Worm (Caenorhabditis elegans): ENCODE results near the gene C49G7.10.

Gene C49G7.10

DNA sequence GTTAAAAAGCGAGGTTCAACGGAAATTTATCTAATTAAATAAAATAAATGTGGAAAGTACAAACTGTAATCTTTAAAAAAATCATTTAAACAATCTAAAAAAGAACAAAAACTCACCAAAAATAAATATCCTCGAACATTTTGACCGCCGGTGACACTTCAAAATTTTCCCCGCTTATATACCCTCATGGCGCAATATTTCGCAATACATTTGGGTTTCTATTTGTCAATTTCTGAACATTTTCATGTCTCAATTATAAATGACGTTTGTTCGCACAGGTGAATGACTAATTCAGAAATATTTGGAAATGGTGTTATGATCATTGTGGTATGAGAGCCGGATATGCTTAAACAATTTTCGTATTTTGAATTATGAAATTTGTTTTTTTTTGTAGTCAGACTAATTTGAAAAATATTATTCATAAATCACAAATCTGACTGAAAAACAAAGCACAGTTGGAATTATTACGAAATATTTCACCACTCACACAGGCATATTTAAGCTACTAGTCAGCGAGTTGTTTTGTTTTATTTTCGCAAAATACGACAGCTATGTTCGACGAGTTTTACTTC, at the start of gene C49G7.10, which contains the start of gene irg-2:
TSS of gene C49G7.10 (minus strand) at position 169 of the 572 bp plus-strand sequence.
TSS of gene irg-2 (plus strand) at position 329 of the 572 bp plus-strand sequence.
- TF ChIP-seq pqm-1 (tag; optimal IDR thresholded peaks at IDR 0.05) (no peak), Y22D7AL.16 (tag; optimal IDR thresholded peaks at IDR 0.05) (no peak), elt-2 (tag; optimal IDR thresholded peaks at IDR 0.05) (no peak), pax-1 (tag; optimal IDR thresholded peaks at IDR 0.05) (no peak), nhr-232 (tag; optimal IDR thresholded peaks at IDR 0.05) (no peak), C08G9.2 (tag; optimal IDR thresholded peaks at IDR 0.05) (no peak), elt-4 (tag; optimal IDR thresholded peaks at IDR 0.05) (no peak), pag-3 (tag; optimal IDR thresholded peaks at IDR 0.05; ENCODE audit: borderline replicate concordance) (no peak), ceh-31 (tag; optimal IDR thresholded peaks at IDR 0.05) (no peak), sdc-2 (tag; optimal IDR thresholded peaks at IDR 0.05) (no peak), ceh-9 (tag; optimal IDR thresholded peaks at IDR 0.05) (no peak), ceh-22 (tag; optimal IDR thresholded peaks at IDR 0.05) (no peak), hlh-30 (tag; optimal IDR thresholded peaks at IDR 0.05; ENCODE audit: insufficient read depth) (no peak), mec-3 (tag; optimal IDR thresholded peaks at IDR 0.05; ENCODE audit: borderline replicate concordance) (no peak), ceh-48 (tag; optimal IDR thresholded peaks at IDR 0.05) (no peak)

- TF ChIP-seq ceh-6 (GFP tag; optimal IDR thresholded peaks at IDR 0.05) = no peak
- TF ChIP-seq Y22D7AL.16 (tag; optimal IDR thresholded peaks at IDR 0.05) = no peak
- no peak for TF ChIP-seq sox-4 (tag; optimal IDR thresholded peaks at IDR 0.05)
- TF ChIP-seq madf-2 (tag; optimal IDR thresholded peaks at IDR 0.05) = no peak
- no peak for TF ChIP-seq eyg-1 (tag; optimal IDR thresholded peaks at IDR 0.05)
- TF ChIP-seq ceh-34 (tag; optimal IDR thresholded peaks at IDR 0.05) = no peak
- no peak for TF ChIP-seq ceh-9 (tag; optimal IDR thresholded peaks at IDR 0.05)
- no peak for TF ChIP-seq sox-2 (GFP tag; IDR thresholded peaks at IDR 0.05)
- no peak for TF ChIP-seq ceh-24 (tag; optimal IDR thresholded peaks at IDR 0.05)
- TF ChIP-seq ref-2 (tag; optimal IDR thresholded peaks at IDR 0.05) = no peak
- TF ChIP-seq gmeb-2 (tag; optimal IDR thresholded peaks at IDR 0.05) = no peak
- TF ChIP-seq pax-1 (tag; optimal IDR thresholded peaks at IDR 0.05) = no peak
- no peak for TF ChIP-seq ceh-30 (tag; optimal IDR thresholded peaks at IDR 0.05)
- TF ChIP-seq che-1 (tag; optimal IDR thresholded peaks at IDR 0.05) = no peak
- TF ChIP-seq nfya-1 (tag; optimal IDR thresholded peaks at IDR 0.05) = no peak
These were observed 41.1 kb upstream of the C49G7.10 start, which contains the start of gene F38H12.5 for ce11 chrV:4082952-4083351. TSS of gene F38H12.5 (minus strand) at chrV:4083052.

DNA sequence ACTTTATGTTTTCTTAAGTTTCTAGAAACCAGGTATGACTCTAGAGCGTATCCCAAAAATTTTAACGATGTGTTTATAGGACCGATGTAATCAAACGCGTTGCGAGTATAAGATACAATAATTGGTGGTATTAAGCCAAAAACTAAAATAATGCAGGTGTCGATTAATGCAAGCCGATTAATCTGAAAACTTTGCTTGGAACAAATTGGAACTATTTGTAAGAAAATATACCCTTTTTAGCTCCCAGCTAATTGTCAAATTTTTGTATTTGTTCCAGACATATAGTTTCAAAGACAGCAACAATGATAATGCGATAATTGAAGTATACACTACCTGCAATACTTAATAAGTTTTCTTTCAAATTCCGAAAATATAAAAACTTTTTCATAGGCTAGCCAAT, 39.5 kb upstream of the C49G7.10 start, which contains the start of gene srh-211:
TSS of gene srh-211 (minus strand) at position 101 of the 400 bp plus-strand sequence.
- TF ChIP-seq pat-9 (tag; optimal IDR thresholded peaks at IDR 0.05) (no peak), mec-3 (tag; optimal IDR thresholded peaks at IDR 0.05; ENCODE audit: borderline replicate concordance) (no peak), T23F11.4 (GFP tag; optimal IDR thresholded peaks at IDR 0.05) (no peak), unc-42 (tag; optimal IDR thresholded peaks at IDR 0.05) (no peak), pax-1 (tag; optimal IDR thresholded peaks at IDR 0.05) (no peak), fkh-10 (GFP tag; optimal IDR thresholded peaks at IDR 0.05) (no peak)

- TF ChIP-seq sox-4 (tag; optimal IDR thresholded peaks at IDR 0.05) (no peak), ceh-48 (tag; optimal IDR thresholded peaks at IDR 0.05) (no peak), ceh-18 (tag; optimal IDR thresholded peaks at IDR 0.05) (no peak), C38D4.7 (GFP tag; optimal IDR thresholded peaks at IDR 0.05) (no peak), syd-9 (tag; optimal IDR thresholded peaks at IDR 0.05) (no peak), ceh-2 (tag; optimal IDR thresholded peaks at IDR 0.05) (no peak), tbx-7 (tag; optimal IDR thresholded peaks at IDR 0.05) (no peak), unc-42 (tag; optimal IDR thresholded peaks at IDR 0.05) (no peak), ets-4 (tag; optimal IDR thresholded peaks at IDR 0.05) (no peak), dmd-4 (tag; optimal IDR thresholded peaks at IDR 0.05; ENCODE audit: borderline replicate concordance) (no peak), K09A11.1 (tag; optimal IDR thresholded peaks at IDR 0.05; ENCODE audit: insufficient read depth) (no peak), zip-5 (tag; optimal IDR thresholded peaks at IDR 0.05) (no peak), ztf-16 (tag; optimal IDR thresholded peaks at IDR 0.05) (no peak), ahr-1 (tag; optimal IDR thresholded peaks at IDR 0.05) (no peak), ceh-30 (tag; optimal IDR thresholded peaks at IDR 0.05) (no peak)
These were observed 38.7 kb upstream of the C49G7.10 start for ce11 chrV:4080546-4080945.
